Worm (Caenorhabditis elegans) whole organism, L4/young adult: Measurements from ENCODE around the gene copg-1.

Experiments used
- dao-5 ChIP-seq: sonication (generic microtip); optimal IDR thresholded peaks from 2 replicates; lab custom pipeline; 2016; ENCODE audit warnings: missing genotype, missing genetic modification characterization, moderate library complexity, missing compliant biosample characterization
- him-1 ChIP-seq: sonication (generic microtip); optimal IDR thresholded peaks from 2 replicates; lab custom pipeline; 2016; ENCODE audit warnings: missing genotype, missing genetic modification reagents, missing genetic modification characterization, missing compliant biosample characterization

DNA sequence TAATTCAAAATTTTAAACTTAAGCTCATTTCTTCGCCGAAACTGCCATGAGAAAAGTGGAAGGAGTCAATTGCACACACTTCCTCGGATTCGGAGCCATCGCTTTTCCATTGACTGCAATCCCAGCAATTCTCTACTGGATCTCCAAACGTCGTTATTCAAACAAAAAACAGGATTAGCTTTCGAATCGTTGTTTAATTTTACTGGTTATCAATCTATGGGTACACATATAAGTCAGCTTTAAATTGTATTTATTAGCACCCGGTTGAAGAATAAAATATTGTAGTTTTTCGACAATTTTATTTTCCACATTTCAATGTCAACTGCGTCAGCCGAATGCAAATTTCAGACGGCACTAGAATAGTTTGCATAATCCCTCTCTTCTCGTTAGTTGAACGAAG lies 21.8 kb upstream of the copg-1 start, which contains the start of gene glt-3:
- no peak for TF ChIP-seq him-1 (tag; lab: Kevin White, UChicago)
- TF ChIP-seq dao-5 (tag; lab: Kevin White, UChicago), result no peak
